Worm (Caenorhabditis elegans) whole organism, L2 larva: ENCODE measurements around the gene rom-1.

Source experiments
- C34F6.9 ChIP-seq: fragments of 150-350 bp; optimal IDR thresholded peaks from 2 replicates; lab custom pipeline; 2014; ENCODE audit warnings: missing biosample characterization, missing genetic modification characterization
- F13H6.1 ChIP-seq: sonication (generic microtip); optimal IDR thresholded peaks from 2 replicates; lab custom pipeline; 2016; ENCODE audit warnings: missing genetic modification characterization, missing compliant biosample characterization
- R02D3.7 ChIP-seq: fragments of 150-350 bp; optimal IDR thresholded peaks from 2 replicates; lab custom pipeline; 2014; ENCODE audit warnings: missing biosample characterization, missing genetic modification characterization
- Y55F3AM.14 ChIP-seq: fragments of 200-800 bp; sonication (Bioruptor generic); optimal IDR thresholded peaks from 2 replicates; lab custom pipeline; 2018; ENCODE audit warnings: mild to moderate bottlenecking, missing genetic modification characterization, missing compliant biosample characterization
- ZK546.5 ChIP-seq: sonication (generic microtip); optimal IDR thresholded peaks from 2 replicates; lab custom pipeline; 2017; ENCODE audit warnings: missing biosample characterization, missing genetic modification characterization
- alr-1 ChIP-seq: fragments of 150-350 bp; optimal IDR thresholded peaks from 2 replicates; lab custom pipeline; 2014; ENCODE audit warnings: missing biosample characterization, missing genetic modification characterization
- aly-2 ChIP-seq: fragments of 150-350 bp; optimal IDR thresholded peaks from 2 replicates; lab custom pipeline; 2014; ENCODE audit warnings: missing biosample characterization, missing genetic modification characterization
- ama-1 ChIP-seq: fragments of 150-350 bp; optimal IDR thresholded peaks from 2 replicates; lab custom pipeline; 2018; ENCODE audit warnings: inconsistent platforms
- ceh-16 ChIP-seq: fragments of 150-350 bp; optimal IDR thresholded peaks from 2 replicates; lab custom pipeline; 2014; ENCODE audit warnings: missing biosample characterization, missing genetic modification characterization
- ceh-82 ChIP-seq: fragments of 150-350 bp; optimal IDR thresholded peaks from 2 replicates; lab custom pipeline; 2014; ENCODE audit warnings: missing biosample characterization, missing genetic modification characterization
- crh-2 ChIP-seq: sonication (generic microtip); optimal IDR thresholded peaks from 2 replicates; lab custom pipeline; 2017; ENCODE audit warnings: missing biosample characterization, missing genetic modification characterization
- dmd-4 ChIP-seq: sonication (generic microtip); optimal IDR thresholded peaks from 2 replicates; lab custom pipeline; 2017; ENCODE audit warnings: missing biosample characterization, missing genetic modification characterization
- egl-27 ChIP-seq: sonication (generic microtip); optimal IDR thresholded peaks from 3 replicates; lab custom pipeline; 2017; ENCODE audit warnings: missing biosample characterization, missing genetic modification reagents, missing genetic modification characterization
- elt-1 ChIP-seq: fragments of 150-350 bp; optimal IDR thresholded peaks from 2 replicates; lab custom pipeline; 2014; ENCODE audit warnings: missing biosample characterization, missing genetic modification characterization
- elt-3 ChIP-seq: sonication (generic microtip); optimal IDR thresholded peaks from 2 replicates; lab custom pipeline; 2017; ENCODE audit warnings: missing biosample characterization, missing genetic modification characterization
- fos-1 ChIP-seq: fragments of 150-350 bp; optimal IDR thresholded peaks from 2 replicates; lab custom pipeline; 2014; ENCODE audit warnings: missing biosample characterization, missing genetic modification characterization
- gmeb-1 ChIP-seq: fragments of 150-350 bp; optimal IDR thresholded peaks from 2 replicates; lab custom pipeline; 2014; ENCODE audit warnings: missing biosample characterization, missing genetic modification characterization
- lin-11 ChIP-seq: fragments of 150-350 bp; sonication (generic microtip); optimal IDR thresholded peaks from 2 replicates; lab custom pipeline; 2014; ENCODE audit warnings: missing biosample characterization, missing genetic modification characterization, inconsistent platforms, mixed read lengths
- lin-13 ChIP-seq: fragments of 150-350 bp; optimal IDR thresholded peaks from 2 replicates; lab custom pipeline; 2014; ENCODE audit warnings: missing biosample characterization, missing genetic modification reagents, missing genetic modification characterization
- lin-39 ChIP-seq: fragments of 150-350 bp; optimal IDR thresholded peaks from 2 replicates; lab custom pipeline; 2014; ENCODE audit warnings: missing biosample characterization, missing genetic modification reagents, missing genetic modification characterization
- lsy-2 ChIP-seq, 2 experiments: fragments of 150-350 bp in 1 of 2; sonication (generic microtip) in 1 of 2; optimal IDR thresholded peaks; 2 replicates each; lab custom pipeline; 2014 to 2017; ENCODE audit warnings: missing biosample characterization in 2 of 2, missing genetic modification characterization in 2 of 2
- mab-5 ChIP-seq: fragments of 150-350 bp; optimal IDR thresholded peaks from 2 replicates; lab custom pipeline; 2014; ENCODE audit warnings: missing biosample characterization, missing genetic modification characterization
- mdl-1 ChIP-seq, 2 experiments: fragments of 150-350 bp in 1 of 2; sonication (generic microtip) in 1 of 2; optimal IDR thresholded peaks; 2 replicates each; lab custom pipeline; 2017; ENCODE audit warnings: missing biosample characterization in 2 of 2, missing genetic modification characterization in 2 of 2
- nhr-12 ChIP-seq: fragments of 150-350 bp; optimal IDR thresholded peaks from 2 replicates; lab custom pipeline; 2014; ENCODE audit warnings: missing biosample characterization, missing genetic modification characterization
- nhr-129 ChIP-seq: fragments of 150-350 bp; optimal IDR thresholded peaks from 2 replicates; lab custom pipeline; 2014; ENCODE audit warnings: missing biosample characterization, missing genetic modification characterization
- nhr-23 ChIP-seq: fragments of 150-350 bp; optimal IDR thresholded peaks from 2 replicates; lab custom pipeline; 2014; ENCODE audit warnings: missing biosample characterization, missing genetic modification reagents, missing genetic modification characterization
- nhr-25 ChIP-seq: fragments of 150-350 bp; sonication (generic microtip); optimal IDR thresholded peaks from 3 replicates; lab custom pipeline; 2014; ENCODE audit warnings: missing biosample characterization, missing genetic modification characterization
- nhr-77 ChIP-seq: fragments of 150-350 bp; optimal IDR thresholded peaks from 2 replicates; lab custom pipeline; 2014; ENCODE audit warnings: missing biosample characterization, missing genetic modification characterization
- peb-1 ChIP-seq: fragments of 150-350 bp; optimal IDR thresholded peaks from 2 replicates; lab custom pipeline; 2014; ENCODE audit warnings: missing biosample characterization, missing genetic modification characterization
- sem-4 ChIP-seq: fragments of 150-350 bp; optimal IDR thresholded peaks from 2 replicates; lab custom pipeline; 2014; ENCODE audit warnings: missing biosample characterization, missing genetic modification reagents, missing genetic modification characterization
- skn-1 ChIP-seq: sonication (generic microtip); optimal IDR thresholded peaks from 2 replicates; lab custom pipeline; 2017; ENCODE audit warnings: missing biosample characterization, missing genetic modification characterization
- sma-3 ChIP-seq: sonication (generic microtip); optimal IDR thresholded peaks from 2 replicates; lab custom pipeline; 2016; ENCODE audit warnings: missing genetic modification reagents, missing genetic modification characterization, missing compliant biosample characterization
- sma-9 ChIP-seq, 2 experiments: fragments of 150-350 bp in 1 of 2; sonication (generic microtip) in 1 of 2; optimal IDR thresholded peaks; 2 replicates each; lab custom pipeline; 2014 to 2016; ENCODE audit warnings: missing genetic modification characterization in 2 of 2, mild to moderate bottlenecking in 1 of 2, missing biosample characterization in 1 of 2, missing compliant biosample characterization in 1 of 2, missing genetic modification reagents in 1 of 2, moderate library complexity in 1 of 2
- snpc-4 ChIP-seq: fragments of 150-350 bp; optimal IDR thresholded peaks from 2 replicates; lab custom pipeline; 2014; ENCODE audit warnings: missing biosample characterization, missing genetic modification characterization
- unc-55 ChIP-seq: fragments of 150-350 bp; sonication (generic microtip); optimal IDR thresholded peaks from 3 replicates; lab custom pipeline; 2014; ENCODE audit warnings: missing biosample characterization, missing genetic modification reagents, missing genetic modification characterization
- unc-62 ChIP-seq: fragments of 150-350 bp; optimal IDR thresholded peaks from 2 replicates; lab custom pipeline; 2014; ENCODE audit warnings: missing biosample characterization, missing genetic modification reagents, missing genetic modification characterization
- ztf-1 ChIP-seq: fragments of 200-800 bp; sonication (Bioruptor generic); conservative IDR thresholded peaks from 2 replicates; pipeline ENCODE4 v1.3.6; 2022; ENCODE audit warnings: missing genetic modification characterization, missing compliant biosample characterization
- ztf-11 ChIP-seq: sonication (generic microtip); optimal IDR thresholded peaks from 2 replicates; lab custom pipeline; 2017; ENCODE audit warnings: missing biosample characterization, missing genetic modification characterization
- ztf-4 ChIP-seq: fragments of 150-350 bp; optimal IDR thresholded peaks from 2 replicates; lab custom pipeline; 2014; ENCODE audit warnings: missing biosample characterization, missing genetic modification characterization

rom-1 gene

ce11 chrIII:4918906-4919305 lies 11.9 kb downstream of the rom-1 start:
- TF ChIP-seq ZK546.5 (tag; lab: Kevin White, UChicago), result no peak
- no peak for TF ChIP-seq nhr-77
- TF ChIP-seq snpc-4 (tag; lab: Kevin White, UChicago), result no peak
- TF ChIP-seq lin-11, result no peak
- TF ChIP-seq skn-1 (tag; lab: Kevin White, UChicago), result no peak
- TF ChIP-seq dmd-4, result no peak
- no peak for TF ChIP-seq R02D3.7 (tag; lab: Kevin White, UChicago)
- TF ChIP-seq mab-5 (tag; lab: Kevin White, UChicago), result no peak
- TF ChIP-seq ama-1 (lab: Kevin White, UChicago), result no peak
- no peak for TF ChIP-seq elt-3
- TF ChIP-seq nhr-25, result no peak
- no peak for TF ChIP-seq egl-27 (tag; lab: Kevin White, UChicago)
- no peak for TF ChIP-seq F13H6.1
- TF ChIP-seq nhr-12 (tag; lab: Kevin White, UChicago), result no peak
- TF ChIP-seq lsy-2 (tag; optimal IDR thresholded peaks at IDR 0.05; lab: Kevin White, UChicago), result no peak
- no peak for TF ChIP-seq ceh-82 (tag; lab: Kevin White, UChicago)
- no peak for TF ChIP-seq gmeb-1 (tag; lab: Kevin White, UChicago)

- no peak for TF ChIP-seq F13H6.1
- TF ChIP-seq skn-1 (tag; lab: Kevin White, UChicago), result no peak
- TF ChIP-seq ceh-16 (tag; lab: Kevin White, UChicago), result no peak
- TF ChIP-seq alr-1 (tag; lab: Kevin White, UChicago), result no peak
- no peak for TF ChIP-seq mab-5 (tag; lab: Kevin White, UChicago)
- no peak for TF ChIP-seq crh-2 (tag; lab: Kevin White, UChicago)
- TF ChIP-seq mdl-1 (tag; optimal IDR thresholded peaks at IDR 0.05; lab: Kevin White, UChicago), result no peak
- TF ChIP-seq nhr-129, result no peak
- TF ChIP-seq sem-4, result no peak
- TF ChIP-seq unc-62 (GFP tag; lab: Kevin White, UChicago), result no peak
- no peak for TF ChIP-seq Y55F3AM.14 (GFP tag; lab: Kevin White, UChicago)
- no peak for TF ChIP-seq lin-11
- no peak for TF ChIP-seq ZK546.5 (tag; lab: Kevin White, UChicago)
- no peak for TF ChIP-seq ztf-11 (tag; lab: Kevin White, UChicago)
Observed at ce11 chrIII:4920221-4920620, 13.2 kb downstream of the rom-1 start, which contains the start of gene ula-1. Gene ula-1 (minus strand): TSS chrIII:4920321.

DNA sequence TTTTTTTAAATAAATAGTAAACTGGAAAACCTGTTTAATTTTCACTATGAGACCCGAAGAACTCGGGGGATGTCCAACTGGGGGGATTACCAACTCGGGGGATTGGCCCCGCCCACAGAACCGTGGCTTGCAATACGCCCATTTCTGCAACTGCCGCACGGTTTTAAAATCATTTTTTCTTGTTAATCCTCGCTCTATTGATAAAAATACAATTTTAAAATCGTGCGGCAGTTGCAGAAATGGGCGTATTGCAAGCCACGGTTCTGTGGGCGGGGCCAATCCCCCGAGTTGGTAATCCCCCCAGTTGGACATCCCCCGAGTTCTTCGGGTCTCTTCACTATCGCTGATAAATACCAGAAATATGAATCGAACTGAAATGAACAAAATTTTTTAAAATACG lies 15.0 kb downstream of the rom-1 start, which contains the start of gene mmab-1:
mmab-1 (minus strand) TSS at position 95 of the 400 bp plus-strand sequence.
- TF ChIP-seq sma-3 (GFP tag; lab: Kevin White, UChicago), result peak; percentile 69
- TF ChIP-seq nhr-25, result peak; percentile 20
- peak; percentile 23 for TF ChIP-seq gmeb-1 (tag; lab: Kevin White, UChicago)
- peak; percentile 57 for TF ChIP-seq lin-11
- peak; percentile 1 for TF ChIP-seq F13H6.1
- peak in 1 of 2 experiments; percentile 46 for TF ChIP-seq lsy-2 (tag; optimal IDR thresholded peaks at IDR 0.05; lab: Kevin White, UChicago)

ce11 chrIII:4924134-4924533 lies 17.1 kb downstream of the rom-1 start:
- TF ChIP-seq lin-13 (GFP tag; lab: Kevin White, UChicago) (no peak), lsy-2 (tag; optimal IDR thresholded peaks at IDR 0.05; lab: Kevin White, UChicago) (no peak), lin-11 (no peak), ztf-4 (tag; lab: Kevin White, UChicago) (no peak), lin-39 (tag; lab: Kevin White, UChicago) (no peak), unc-55 (GFP tag; lab: Kevin White, UChicago) (no peak), mab-5 (tag; lab: Kevin White, UChicago) (no peak), nhr-25 (no peak)

- TF ChIP-seq unc-55 (GFP tag; lab: Kevin White, UChicago), result peak; percentile 60
- no peak for TF ChIP-seq mab-5 (tag; lab: Kevin White, UChicago)
- peak; percentile 52 for TF ChIP-seq C34F6.9 (tag; lab: Kevin White, UChicago)
- TF ChIP-seq ztf-1 (GFP tag; lab: Robert Waterston, UW), result no peak
- no peak for TF ChIP-seq nhr-23
- TF ChIP-seq fos-1 (tag; lab: Kevin White, UChicago), result peak; percentile 14
- no peak for TF ChIP-seq dmd-4
- no peak for TF ChIP-seq nhr-77
- no peak for TF ChIP-seq peb-1
- TF ChIP-seq nhr-129, result no peak
- no peak for TF ChIP-seq elt-1
- TF ChIP-seq crh-2 (tag; lab: Kevin White, UChicago), result peak; percentile 70
- peak; percentile 65 for TF ChIP-seq F13H6.1
- peak; percentile 57 for TF ChIP-seq sma-3 (GFP tag; lab: Kevin White, UChicago)
- peak; percentile 16 for TF ChIP-seq sem-4
- TF ChIP-seq aly-2 (tag; lab: Kevin White, UChicago), result no peak
- TF ChIP-seq nhr-25, result peak; percentile 64
- TF ChIP-seq ztf-4 (tag; lab: Kevin White, UChicago), result peak; percentile 2
- TF ChIP-seq ZK546.5 (tag; lab: Kevin White, UChicago), result no peak
- TF ChIP-seq ama-1 (lab: Kevin White, UChicago), result no peak
- no peak for TF ChIP-seq R02D3.7 (tag; lab: Kevin White, UChicago)
- peak; percentile 64 for TF ChIP-seq lin-13 (GFP tag; lab: Kevin White, UChicago)
- no peak for TF ChIP-seq alr-1 (tag; lab: Kevin White, UChicago)
- TF ChIP-seq sma-9 (GFP tag; optimal IDR thresholded peaks at IDR 0.05; lab: Kevin White, UChicago), result peak; percentile 38
- TF ChIP-seq sma-9 (tag; optimal IDR thresholded peaks at IDR 0.05; lab: Kevin White, UChicago), result no peak
- TF ChIP-seq lin-11, result peak; percentile 28
- peak; percentile 6 to 76 for TF ChIP-seq lsy-2 (tag; optimal IDR thresholded peaks at IDR 0.05; lab: Kevin White, UChicago)
- peak; percentile 92 for TF ChIP-seq gmeb-1 (tag; lab: Kevin White, UChicago)
Observed at ce11 chrIII:4930154-4930679, 23.2 kb downstream of the rom-1 start, which contains the start of gene set-2. Gene set-2 (minus strand): TSS chrIII:4930204.
